Worm (Caenorhabditis elegans) whole organism, late embryonic: ENCODE results near the gene F46G10.4.

Experiments used
- C38D4.7 ChIP-seq: fragments of 200-800 bp; sonication (Bioruptor generic); optimal IDR thresholded peaks from 2 replicates; lab custom pipeline; 2018; ENCODE audit warnings: mild to moderate bottlenecking, missing genetic modification characterization, moderate library complexity, missing compliant biosample characterization
- ama-1 ChIP-seq: fragments of 150-350 bp; optimal IDR thresholded peaks from 2 replicates; lab custom pipeline; 2014
- ceh-48 ChIP-seq: sonication (generic microtip); optimal IDR thresholded peaks from 2 replicates; lab custom pipeline; 2016; ENCODE audit warnings: missing genetic modification characterization, inconsistent platforms, missing compliant biosample characterization
- hlh-30 ChIP-seq: sonication (generic microtip); optimal IDR thresholded peaks from 2 replicates; lab custom pipeline; 2017; ENCODE audit warnings: antibody characterized with exemption, missing genetic modification characterization, missing compliant biosample characterization; ENCODE audit not compliant: insufficient read depth
- hlh-8 ChIP-seq: sonication (generic microtip); optimal IDR thresholded peaks from 2 replicates; lab custom pipeline; 2016; ENCODE audit warnings: missing genotype, missing genetic modification characterization, missing compliant biosample characterization
- pha-4 ChIP-seq: fragments of 150-350 bp; optimal IDR thresholded peaks from 2 replicates; lab custom pipeline; 2018; ENCODE audit warnings: missing biosample characterization, missing genetic modification reagents, missing genetic modification characterization
- unc-86 ChIP-seq: sonication (generic microtip); optimal IDR thresholded peaks from 2 replicates; lab custom pipeline; 2016; ENCODE audit warnings: missing genetic modification characterization, missing compliant biosample characterization
- zip-5 ChIP-seq: sonication (generic microtip); optimal IDR thresholded peaks from 2 replicates; lab custom pipeline; 2016; ENCODE audit warnings: missing genetic modification characterization, missing compliant biosample characterization

- TF ChIP-seq ceh-48 (tag; lab: Kevin White, UChicago) (no peak), pha-4 (tag; lab: Kevin White, UChicago) (no peak), unc-86 (tag; lab: Kevin White, UChicago) (no peak), zip-5 (tag; lab: Kevin White, UChicago) (no peak), hlh-8 (tag; lab: Kevin White, UChicago) (no peak), ama-1 (lab: Kevin White, UChicago) (no peak), C38D4.7 (GFP tag; lab: Kevin White, UChicago) (no peak), hlh-30 (tag; lab: Kevin White, UChicago) (no peak)
Observed at ce11 chrX:13379072-13379471, 45.2 kb downstream of the F46G10.4 start.
